Fruit fly (Drosophila melanogaster) ovary, adult (tissue): ENCODE results near the gene CG4287.

Experiments
- CG17801 ChIP-seq: fragments of 200-800 bp; optimal IDR thresholded peaks from 2 replicates; lab custom pipeline; 2019; ENCODE audit warnings: missing biosample characterization, mild to moderate bottlenecking, missing genetic modification characterization, moderate library complexity; ENCODE audit not compliant: partially characterized antibody

Gene CG4287

DNA sequence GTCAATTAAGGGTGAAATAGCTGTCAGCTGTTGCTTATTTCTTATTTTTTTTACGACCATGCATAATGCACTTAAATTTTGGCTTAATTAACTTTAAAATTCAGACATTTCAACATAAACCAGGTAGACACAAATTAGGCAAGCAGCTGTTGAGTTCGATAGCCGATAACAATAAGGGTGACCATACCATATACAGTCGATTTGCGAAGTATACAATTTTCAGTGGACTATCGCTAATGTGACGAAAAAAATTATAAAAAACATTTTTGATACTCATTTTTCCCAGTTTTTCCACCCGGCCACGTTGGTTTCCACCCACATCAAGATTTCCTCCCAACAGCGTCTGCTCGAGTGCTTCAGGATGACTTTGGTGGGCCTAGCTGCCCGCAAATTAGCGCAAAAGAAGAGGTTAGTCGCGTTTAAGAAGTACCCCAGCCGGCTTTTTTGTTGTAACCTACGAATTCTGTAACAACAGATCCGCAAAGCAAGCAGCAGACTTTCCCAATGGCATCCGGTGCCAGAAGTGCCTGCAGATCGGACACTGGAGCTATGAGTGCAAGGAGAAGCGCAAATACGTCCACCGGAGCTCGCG is at the start of gene CG4287, which contains the start of gene CG5516:
TSS of gene CG4287 (minus strand) at position 178 of the 592 bp plus-strand sequence.
TSS of gene CG5516 (plus strand) at position 195 of the 592 bp plus-strand sequence.
- TF ChIP-seq CG17801 (GFP tag; lab: Kevin White, UChicago), result peak; percentile 61

DNA sequence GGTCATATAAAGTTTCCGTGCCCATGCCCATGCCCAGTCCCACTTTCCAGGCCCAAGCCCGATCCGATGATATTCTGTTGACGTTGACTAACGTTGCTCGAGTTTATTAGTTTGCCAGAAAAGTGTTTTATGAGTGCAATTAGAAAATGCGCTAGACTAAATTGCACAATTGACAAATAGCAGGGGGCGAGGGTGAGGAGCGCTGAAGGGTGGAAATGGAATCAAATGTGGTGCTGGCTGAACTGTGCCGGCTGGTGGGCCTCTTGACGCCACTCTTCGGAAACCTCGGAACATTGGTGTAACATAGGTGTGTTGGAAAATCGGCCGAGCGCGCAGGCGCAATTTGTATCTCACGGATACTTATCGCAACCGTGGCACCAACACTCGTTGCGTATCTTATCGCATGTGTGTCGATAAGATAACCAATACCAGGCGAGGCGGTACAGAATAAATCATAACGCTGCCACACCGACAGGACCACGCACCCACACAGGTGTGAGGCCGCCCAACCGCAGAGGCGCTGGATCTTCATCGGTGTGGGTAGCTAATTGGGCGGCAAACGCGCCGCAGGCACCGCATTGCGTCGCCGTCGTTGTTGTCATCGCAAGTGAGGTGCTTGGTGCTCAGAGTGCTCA is 48.1 kb upstream of the CG4287 start:
- TF ChIP-seq CG17801 (GFP tag; lab: Kevin White, UChicago), result peak; percentile 34

DNA sequence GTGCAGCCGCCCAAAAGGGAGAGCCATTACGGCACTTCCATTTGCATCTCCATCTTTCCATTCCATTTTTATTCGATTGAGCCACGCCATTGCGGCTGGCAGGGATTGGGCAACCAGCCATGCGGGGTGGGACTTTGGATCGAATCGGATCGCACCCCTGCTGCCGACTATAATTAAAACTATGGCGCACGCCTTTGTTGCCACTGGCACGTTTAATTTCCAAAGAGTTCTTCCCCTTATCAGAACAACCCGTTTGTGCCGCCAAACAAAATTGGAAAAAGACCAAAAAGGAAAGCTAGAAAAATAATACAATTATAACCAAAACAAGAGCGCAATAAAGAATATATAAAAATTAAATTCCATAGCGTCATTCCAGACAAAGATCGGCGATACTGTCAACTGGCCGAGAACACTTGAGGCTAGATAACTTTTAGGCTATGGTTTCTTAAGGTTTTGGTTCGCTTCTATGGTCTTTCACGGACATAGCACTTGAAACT is 46.4 kb upstream of the CG4287 start:
- no peak for TF ChIP-seq CG17801 (GFP tag; lab: Kevin White, UChicago)

DNA sequence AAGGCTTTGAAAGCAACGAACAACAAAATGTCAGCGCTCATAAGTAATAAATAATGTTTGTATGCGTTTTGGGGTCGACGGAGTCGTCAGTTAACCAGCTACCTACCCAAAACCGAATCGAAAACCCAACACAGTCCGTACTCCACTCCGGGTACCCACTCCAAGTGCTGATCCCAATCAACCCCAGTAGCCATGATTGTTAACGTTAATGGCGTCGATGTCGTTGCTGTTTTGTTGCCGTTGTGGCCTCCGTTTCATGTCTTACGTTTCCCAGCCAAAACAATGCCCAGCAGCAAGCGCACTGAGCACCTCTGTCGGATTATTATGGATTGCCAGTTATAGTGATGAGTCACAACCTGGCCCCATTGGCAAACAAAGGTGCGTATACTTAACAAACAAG is 45.4 kb upstream of the CG4287 start, which contains the start of gene GATAe:
TSS of gene GATAe (plus strand) at position 76 of the 400 bp plus-strand sequence.
- TF ChIP-seq CG17801 (GFP tag; lab: Kevin White, UChicago), result no peak

DNA sequence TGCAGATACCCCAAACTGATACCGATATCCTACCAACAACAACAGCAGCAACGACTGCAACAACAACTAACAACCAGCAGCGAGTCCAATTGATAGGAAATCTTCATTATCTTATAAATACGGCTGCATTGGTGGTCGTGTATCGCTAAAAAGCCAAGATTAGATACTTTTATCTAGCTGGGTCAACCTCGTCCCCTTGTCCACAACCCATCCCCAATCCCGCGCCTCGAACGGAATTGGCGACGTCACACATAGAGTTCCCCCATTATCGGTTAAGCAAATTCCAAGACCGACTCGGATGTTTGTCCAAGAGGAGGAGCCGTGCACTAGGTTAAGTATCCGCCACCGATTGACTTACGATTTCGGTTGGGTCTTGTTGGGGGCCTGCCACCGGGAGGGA is 44.6 kb upstream of the CG4287 start:
- TF ChIP-seq CG17801 (GFP tag; lab: Kevin White, UChicago), result no peak

DNA sequence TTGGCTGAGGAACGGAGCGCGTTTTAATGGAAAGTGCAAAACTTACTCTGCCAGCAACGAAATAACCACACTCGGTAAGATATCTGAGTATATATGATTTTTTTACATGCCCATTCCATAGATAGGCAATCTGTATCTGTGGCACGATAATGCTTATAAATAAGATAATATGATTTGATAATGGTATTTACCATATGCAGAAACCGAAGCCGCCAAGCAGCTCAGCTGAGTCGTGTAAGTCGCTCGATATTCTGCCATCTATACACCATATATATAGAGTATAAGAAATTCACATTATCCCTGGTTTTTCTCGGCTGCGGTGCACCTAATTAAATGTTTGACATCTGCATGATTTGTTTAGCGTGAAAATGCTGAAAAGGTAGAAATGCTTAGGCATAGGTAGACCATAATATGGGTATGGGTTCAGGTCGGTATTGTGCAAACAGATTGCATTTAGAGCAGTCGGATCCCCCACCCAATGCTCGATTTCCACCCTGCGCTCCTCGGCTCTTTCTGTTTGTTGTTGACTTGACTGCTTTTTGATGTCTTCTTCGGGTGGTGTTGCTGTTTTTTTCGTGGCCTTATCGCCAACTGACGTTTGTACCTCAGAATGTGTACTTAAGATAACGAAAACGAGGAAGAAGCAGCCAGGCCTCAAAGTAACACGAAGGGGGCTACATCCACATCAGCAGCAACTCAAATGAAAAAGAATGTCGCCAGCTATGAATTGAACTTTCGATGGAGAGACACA is 43.3 kb upstream of the CG4287 start:
- TF ChIP-seq CG17801 (GFP tag; lab: Kevin White, UChicago), result no peak

DNA sequence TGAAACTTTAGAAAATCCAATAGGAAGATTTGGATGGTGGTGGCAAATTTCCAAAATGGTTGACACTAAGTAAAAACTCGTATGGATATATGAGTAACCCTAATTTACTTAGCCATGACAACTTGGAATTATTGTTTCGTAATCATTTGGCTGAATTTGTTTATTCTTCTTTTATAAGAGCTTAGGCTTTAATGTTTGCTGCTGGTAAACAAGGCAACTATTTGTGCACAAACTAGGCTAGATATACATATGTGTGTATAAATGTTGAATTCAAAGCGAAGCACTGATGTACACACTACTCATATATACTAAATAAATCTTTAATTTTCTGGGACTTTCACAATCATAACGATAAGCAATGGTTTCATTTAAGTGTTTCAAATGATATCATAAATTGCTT is 42.3 kb upstream of the CG4287 start:
- peak; percentile 18 for TF ChIP-seq CG17801 (GFP tag; lab: Kevin White, UChicago)

DNA sequence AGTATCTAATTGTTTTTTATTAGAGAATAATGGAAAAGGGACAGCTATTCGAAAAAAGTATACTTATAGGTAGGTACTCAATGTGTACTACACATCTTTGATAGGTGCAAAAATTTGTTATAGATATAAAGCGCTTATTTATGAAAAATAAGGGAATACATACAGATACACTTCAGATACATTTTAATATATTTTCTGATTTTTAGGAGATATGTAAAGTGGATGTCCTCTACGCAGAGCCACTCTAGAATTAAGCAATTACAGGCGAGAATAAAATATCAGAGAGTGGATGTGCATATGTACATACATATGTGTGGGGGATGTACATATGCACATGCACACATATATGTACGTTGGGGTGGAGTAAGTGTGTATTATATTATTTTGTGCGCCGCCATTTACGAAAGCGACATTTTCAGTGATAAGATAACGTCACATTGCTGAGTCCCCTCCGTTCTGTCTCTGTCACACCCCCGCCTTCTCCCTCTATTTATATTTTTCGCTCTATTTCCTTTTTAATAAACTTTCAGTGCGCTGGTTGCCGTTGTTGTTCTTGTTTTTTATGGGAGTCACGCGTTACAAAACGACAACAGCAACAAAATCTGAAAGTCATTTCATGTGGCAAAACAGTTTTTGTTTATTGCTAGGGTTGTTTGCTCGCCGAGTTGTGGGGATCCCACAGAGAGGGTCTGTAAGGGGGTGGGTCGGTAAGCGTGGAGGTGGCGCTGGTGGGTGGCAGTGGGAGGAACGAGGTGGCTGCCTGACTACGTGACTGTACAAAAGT is 41.2 kb upstream of the CG4287 start:
- TF ChIP-seq CG17801 (GFP tag; lab: Kevin White, UChicago), result peak; percentile 8

DNA sequence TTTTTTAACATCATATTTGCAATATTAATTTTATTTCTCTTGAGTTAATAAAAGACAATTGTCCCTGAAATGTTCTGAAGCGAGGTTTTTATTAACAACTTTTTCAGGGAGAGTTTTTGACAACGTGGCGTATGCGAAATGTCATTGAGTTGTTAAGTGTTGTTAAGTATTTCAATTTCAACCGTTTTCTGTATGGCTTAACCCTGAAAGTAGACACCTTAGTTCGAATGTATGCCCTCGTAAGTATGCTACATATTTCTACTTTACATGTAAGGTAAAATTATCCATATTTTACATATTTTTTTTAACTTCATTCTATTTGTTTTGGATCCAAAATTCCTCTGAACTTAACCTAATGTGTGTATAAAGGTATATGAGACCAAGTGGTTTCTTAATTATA is 40.3 kb upstream of the CG4287 start:
- peak; percentile 59 for TF ChIP-seq CG17801 (GFP tag; lab: Kevin White, UChicago)

DNA sequence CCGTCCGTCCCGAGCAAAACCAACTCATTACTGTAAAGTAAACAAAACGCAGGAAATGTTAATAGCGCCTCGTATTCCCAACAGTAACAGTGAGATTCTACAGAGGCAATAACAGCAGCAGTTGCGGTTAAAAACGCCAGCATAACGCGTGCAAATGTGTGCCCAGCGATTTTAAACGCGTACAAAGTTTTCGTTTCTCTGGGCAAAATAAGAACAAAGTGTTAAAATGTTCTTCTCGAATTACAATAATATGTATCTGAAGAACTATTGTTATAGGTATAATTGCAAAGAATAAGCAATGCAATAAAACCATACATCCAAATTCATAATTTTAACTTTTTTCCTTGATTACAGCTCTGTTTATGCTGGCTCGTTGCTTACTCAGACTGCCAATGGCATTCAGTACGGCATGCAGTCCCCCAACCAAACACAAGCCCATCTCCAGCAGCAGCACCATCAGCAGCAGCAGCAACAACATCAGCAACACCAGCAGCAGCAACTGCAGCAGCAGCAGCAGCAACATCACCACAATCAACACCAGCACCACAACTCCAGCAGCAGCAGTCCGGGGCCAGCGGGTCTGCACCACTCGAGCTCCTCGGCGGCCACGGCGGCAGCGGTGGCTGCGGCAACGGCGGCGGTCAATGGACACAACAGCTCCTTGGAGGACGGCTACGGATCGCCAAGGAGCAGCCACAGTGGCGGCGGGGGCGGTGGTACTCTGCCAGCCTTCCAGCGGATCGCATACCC is 35.5 kb upstream of the CG4287 start:
- TF ChIP-seq CG17801 (GFP tag; lab: Kevin White, UChicago), result no peak

DNA sequence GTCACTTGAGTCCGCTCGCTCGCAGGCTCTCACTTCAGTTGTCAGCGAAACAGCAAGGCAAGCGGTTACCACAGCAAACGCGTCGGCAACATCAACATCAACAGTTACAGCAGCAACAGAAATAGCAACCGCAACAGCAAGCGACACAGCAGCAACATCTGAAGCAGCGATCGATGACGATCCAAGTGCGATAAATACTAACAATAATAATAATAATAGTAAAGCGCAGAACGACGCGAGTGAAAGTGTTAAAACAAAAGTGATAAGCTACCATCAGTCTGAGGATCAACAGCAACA is 30.9 kb upstream of the CG4287 start:
- TF ChIP-seq CG17801 (GFP tag; lab: Kevin White, UChicago), result no peak

DNA sequence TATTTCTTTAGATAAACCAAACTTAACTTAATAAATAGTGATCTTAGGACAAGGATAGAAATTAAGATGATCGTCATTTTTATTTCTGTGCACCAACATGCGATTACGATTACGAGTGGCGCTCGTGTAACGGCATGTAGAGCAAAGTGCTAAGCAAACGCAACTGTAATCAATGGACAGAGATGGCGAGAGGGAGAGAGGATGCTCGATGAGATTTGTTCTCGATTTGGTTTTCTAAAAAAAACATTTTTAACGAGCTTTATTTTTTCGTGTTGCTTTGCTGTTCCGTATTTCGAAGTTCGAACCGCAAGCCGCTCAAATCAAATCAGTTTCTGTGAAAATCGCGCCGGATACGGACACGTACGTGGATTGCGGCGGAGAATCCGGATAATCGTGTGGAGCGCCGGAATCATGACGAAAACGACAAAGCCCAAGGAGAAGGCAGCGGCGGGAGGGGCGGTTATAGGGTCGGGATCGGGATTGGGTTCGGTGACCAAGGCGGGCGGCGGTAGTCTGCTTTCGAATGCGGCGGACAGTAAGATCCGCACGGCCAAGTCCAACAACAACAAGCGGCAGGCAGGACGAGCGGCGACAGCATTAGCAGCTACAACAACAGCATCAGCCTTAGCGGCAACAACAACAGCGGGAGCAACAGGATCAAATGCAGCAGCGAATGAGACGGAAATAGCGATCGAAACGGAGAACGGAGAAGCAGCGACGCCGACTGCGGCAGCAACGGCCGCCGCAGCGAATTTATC is 30.3 kb upstream of the CG4287 start:
- no peak for TF ChIP-seq CG17801 (GFP tag; lab: Kevin White, UChicago)

DNA sequence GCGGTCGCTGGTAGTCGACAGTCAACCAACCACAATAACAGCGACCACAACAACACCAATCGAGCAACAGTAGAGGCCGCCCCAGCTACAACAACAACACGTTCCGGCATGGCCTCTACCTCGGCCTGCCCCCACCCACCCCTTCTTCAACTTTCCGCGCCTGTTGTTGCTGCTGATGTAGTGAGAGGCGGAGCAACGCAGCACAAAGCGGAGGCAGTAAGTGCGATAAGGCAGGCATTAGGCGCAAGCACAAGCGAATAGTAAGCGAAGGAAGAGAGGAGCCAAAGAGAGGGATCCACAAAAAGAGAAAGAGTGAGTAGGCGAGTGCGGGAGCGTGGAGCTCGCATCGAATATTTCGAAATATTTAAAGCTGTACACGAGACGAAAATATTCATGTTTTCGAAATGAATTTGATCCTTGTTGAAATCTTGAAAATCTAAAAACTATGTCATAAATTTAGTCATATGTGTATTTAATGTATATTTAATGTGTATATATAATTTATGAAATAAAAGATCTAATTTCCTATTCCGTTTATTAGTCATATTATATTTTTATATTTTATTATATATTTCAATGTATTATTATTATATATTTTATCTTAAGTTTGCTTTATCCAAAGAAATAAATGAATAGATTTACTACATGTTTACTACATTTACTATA is 29.6 kb upstream of the CG4287 start:
- TF ChIP-seq CG17801 (GFP tag; lab: Kevin White, UChicago), result peak; percentile 18
